Worm (Caenorhabditis elegans) whole organism, early embryonic: Measurements from ENCODE around the gene pgm-2.

ENCODE experiments used
- B0310.2 ChIP-seq: sonication (generic microtip); optimal IDR thresholded peaks from 2 replicates; lab custom pipeline; 2016; ENCODE audit warnings: mild to moderate bottlenecking, missing genetic modification characterization, missing compliant biosample characterization
- F13C5.2 ChIP-seq: sonication (generic microtip); optimal IDR thresholded peaks from 2 replicates; lab custom pipeline; 2017; ENCODE audit warnings: mild to moderate bottlenecking, missing genetic modification characterization, inconsistent platforms, missing compliant biosample characterization
- aly-1 ChIP-seq: sonication (generic microtip); optimal IDR thresholded peaks from 2 replicates; lab custom pipeline; 2016; ENCODE audit warnings: missing genetic modification characterization, missing compliant biosample characterization
- ama-1 ChIP-seq: fragments of 150-350 bp; optimal IDR thresholded peaks from 2 replicates; lab custom pipeline; 2014
- ceh-13 ChIP-seq: fragments of 200-800 bp; sonication (Bioruptor generic); optimal IDR thresholded peaks from 2 replicates; lab custom pipeline; 2018; ENCODE audit warnings: mild to moderate bottlenecking, missing genetic modification characterization, missing compliant biosample characterization
- ceh-36 ChIP-seq: sonication (generic microtip); optimal IDR thresholded peaks from 2 replicates; lab custom pipeline; 2016; ENCODE audit warnings: missing genetic modification characterization, inconsistent platforms, missing compliant biosample characterization
- ets-7 ChIP-seq: sonication (generic microtip); optimal IDR thresholded peaks from 2 replicates; lab custom pipeline; 2016; ENCODE audit warnings: missing genotype, missing genetic modification characterization, missing compliant biosample characterization
- flt-1 ChIP-seq: fragments of 200-800 bp; sonication (Bioruptor generic); IDR thresholded peaks from 2 replicates; pipeline ENCODE4 v1.3.6; 2022; ENCODE audit warnings: missing genetic modification characterization, missing compliant biosample characterization
- hnd-1 ChIP-seq: sonication (generic microtip); optimal IDR thresholded peaks from 2 replicates; lab custom pipeline; 2016; ENCODE audit warnings: missing genetic modification characterization, missing compliant biosample characterization
- sea-1 ChIP-seq: fragments of 200-800 bp; sonication (Bioruptor generic); conservative IDR thresholded peaks from 2 replicates; pipeline ENCODE4 v1.3.6; 2022; ENCODE audit warnings: missing genetic modification characterization, missing compliant biosample characterization
- tbx-11 ChIP-seq: fragments of 200-800 bp; sonication (Bioruptor generic); IDR thresholded peaks from 2 replicates; pipeline ENCODE4 v1.3.6; 2022; ENCODE audit warnings: missing genetic modification characterization, missing compliant biosample characterization

DNA sequence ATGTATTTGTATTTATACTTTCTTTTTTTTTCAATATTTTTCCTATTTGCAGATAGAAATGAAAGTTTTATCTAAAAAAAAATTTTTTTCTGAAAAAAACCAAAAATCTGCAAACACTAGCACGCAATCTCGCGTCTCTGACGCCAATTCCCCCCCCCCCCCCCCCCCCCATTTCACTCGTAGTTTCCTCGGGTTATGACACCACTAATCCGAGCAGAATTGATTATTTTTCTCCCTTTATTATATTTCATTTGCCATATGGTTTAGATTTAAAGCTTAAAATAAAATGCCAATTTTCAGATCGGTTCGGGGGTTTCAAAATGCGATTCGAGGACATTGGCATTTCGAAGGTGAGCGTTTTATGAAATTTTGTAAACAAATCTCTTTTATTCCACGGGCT lies 47.6 kb downstream of the pgm-2 start, which contains the start of gene mtm-6:
- TF ChIP-seq hnd-1: no peak
- TF ChIP-seq sea-1 (GFP tag; lab: Robert Waterston, UW): no peak
- TF ChIP-seq B0310.2 (tag; lab: Kevin White, UChicago): no peak
- no peak for TF ChIP-seq flt-1 (GFP tag; lab: Robert Waterston, UW)
- TF ChIP-seq ceh-36 (tag; lab: Kevin White, UChicago): no peak
- no peak for TF ChIP-seq ceh-13
- no peak for TF ChIP-seq F13C5.2 (tag; lab: Kevin White, UChicago)
- no peak for TF ChIP-seq ets-7 (tag; lab: Kevin White, UChicago)
- TF ChIP-seq aly-1 (tag; lab: Kevin White, UChicago): no peak
- no peak for TF ChIP-seq ama-1 (lab: Kevin White, UChicago)
- TF ChIP-seq tbx-11 (GFP tag; lab: Robert Waterston, UW): no peak
